Fruit fly (Drosophila melanogaster) whole organism, pupa: ENCODE measurements around the gene Targ3.
A peak's percentile ranks its signal among the peaks of the same experiment; 100 is the strongest.

Experiments
- CG12605 ChIP-seq: fragments of 200-800 bp; sonication (Bioruptor generic); IDR thresholded peaks from 2 replicates; pipeline ENCODE4 v1.3.6; 2022; ENCODE audit warnings: missing biosample characterization, missing genetic modification characterization
- CG13204 ChIP-seq: fragments of 200-800 bp; sonication (Bioruptor generic); optimal IDR thresholded peaks from 2 replicates; lab custom pipeline; 2018; ENCODE audit warnings: missing biosample characterization, mild to moderate bottlenecking, missing genetic modification characterization, moderate library complexity
- CG15710 ChIP-seq: fragments of 200-800 bp; sonication (Bioruptor generic); optimal IDR thresholded peaks from 2 replicates; lab custom pipeline; 2018; ENCODE audit warnings: missing biosample characterization, mild to moderate bottlenecking, missing genetic modification characterization, moderate library complexity
- CG17806 ChIP-seq: fragments of 200-800 bp; sonication (Bioruptor generic); optimal IDR thresholded peaks from 2 replicates; lab custom pipeline; 2018; ENCODE audit warnings: missing biosample characterization, mild to moderate bottlenecking, missing genetic modification characterization, moderate library complexity
- CG34367 ChIP-seq: fragments of 200-800 bp; sonication (Bioruptor generic); optimal IDR thresholded peaks from 2 replicates; lab custom pipeline; 2018; ENCODE audit warnings: missing biosample characterization, mild to moderate bottlenecking, missing genetic modification characterization
- CG8159 ChIP-seq: fragments of 200-800 bp; sonication (Bioruptor generic); optimal IDR thresholded peaks from 3 replicates; lab custom pipeline; 2018; ENCODE audit warnings: missing biosample characterization, mild to moderate bottlenecking, missing genetic modification characterization, moderate library complexity
- CG8301 ChIP-seq: fragments of 200-800 bp; sonication (Bioruptor generic); optimal IDR thresholded peaks from 2 replicates; lab custom pipeline; 2018; ENCODE audit warnings: missing biosample characterization, mild to moderate bottlenecking, missing genetic modification characterization
- CG9948 ChIP-seq: fragments of 200-800 bp; sonication (Bioruptor generic); optimal IDR thresholded peaks from 2 replicates; lab custom pipeline; 2018; ENCODE audit warnings: missing biosample characterization, mild to moderate bottlenecking, missing genetic modification characterization, moderate library complexity
- EcR ChIP-seq: fragments of 200-800 bp; sonication (Bioruptor generic); optimal IDR thresholded peaks from 3 replicates; lab custom pipeline; 2019; ENCODE audit warnings: missing biosample characterization, missing genetic modification characterization, mild to moderate bottlenecking, moderate library complexity, missing genetic modification reagents
- Ets98B ChIP-seq: fragments of 200-800 bp; sonication (Bioruptor generic); IDR thresholded peaks from 2 replicates; pipeline ENCODE4 v1.3.6; 2022; ENCODE audit warnings: missing biosample characterization, missing genetic modification characterization
- Pif1A ChIP-seq: fragments of 200-800 bp; sonication (Bioruptor generic); optimal IDR thresholded peaks from 3 replicates; lab custom pipeline; 2016; ENCODE audit warnings: missing biosample characterization, missing genetic modification characterization
- Pif1B ChIP-seq: fragments of 200-800 bp; sonication (Bioruptor generic); optimal IDR thresholded peaks from 3 replicates; lab custom pipeline; 2016; ENCODE audit warnings: missing biosample characterization, missing genetic modification characterization
- gl ChIP-seq: fragments of 200-800 bp; sonication (Bioruptor generic); optimal IDR thresholded peaks from 2 replicates; lab custom pipeline; 2018; ENCODE audit warnings: missing biosample characterization, mild to moderate bottlenecking, missing genetic modification characterization
- rn ChIP-seq: fragments of 200-800 bp; sonication (Bioruptor generic); IDR thresholded peaks from 2 replicates; pipeline ENCODE4 v1.3.6; 2022; ENCODE audit warnings: missing biosample characterization, missing genetic modification characterization

dm6 chr3L:21226309-21226708 is 29.7 kb downstream of the Targ3 start, which contains the start of gene Eip78C:
- TF ChIP-seq CG15710 (tag; lab: Kevin White, UChicago) (no peak), CG12605 (GFP tag; lab: Robert Waterston, UW) (no peak), Pif1B (no peak), rn (no peak), CG8301 (tag; lab: Kevin White, UChicago) (no peak), EcR (GFP tag; lab: Kevin White, UChicago) (no peak), CG8159 (tag; lab: Kevin White, UChicago) (no peak), CG13204 (GFP tag; lab: Kevin White, UChicago) (no peak), gl (tag; lab: Kevin White, UChicago) (no peak), Pif1A (no peak), CG9948 (no peak), CG34367 (tag; lab: Kevin White, UChicago) (no peak), CG17806 (tag; lab: Kevin White, UChicago) (no peak), Ets98B (GFP tag; lab: Robert Waterston, UW) (peak; percentile 41; the same call in 1 of the 2 replicates)
